Worm (Caenorhabditis elegans): ENCODE measurements around the gene rpn-6.2.
"Not testable (repeated sequence)": the region's sequence is repeated elsewhere in the genome, so short reads cannot be mapped to it uniquely, and the experiment has no call there.

The rpn-6.2 gene

ce11 chrIII:9001491-9001890, 308 bp downstream of the rpn-6.2 start:
- TF ChIP-seq ztf-23 (GFP tag; IDR thresholded peaks at IDR 0.05) (0 out of 2 replicates have a peak, but pooled peaks have one; percentile 6), klf-2 (GFP tag; conservative IDR thresholded peaks at IDR 0.05) (no peak)

- TF ChIP-seq flt-1 (GFP tag; IDR thresholded peaks at IDR 0.05) (no peak), med-1 (GFP tag; optimal IDR thresholded peaks at IDR 0.05; ENCODE audit: insufficient read depth) (no peak), ztf-23 (GFP tag; IDR thresholded peaks at IDR 0.05) (no peak), T22C8.4 (GFP tag; IDR thresholded peaks at IDR 0.05) (no peak), tab-1 (GFP tag; IDR thresholded peaks at IDR 0.05) (no peak), ztf-29 (GFP tag; IDR thresholded peaks at IDR 0.05) (no peak), cog-1 (tag; optimal IDR thresholded peaks at IDR 0.05) (no peak), ref-1 (GFP tag; conservative IDR thresholded peaks at IDR 0.05) (no peak), klf-2 (GFP tag; conservative IDR thresholded peaks at IDR 0.05) (no peak)
Measured at ce11 chrIII:8999508-8999907, 2.3 kb downstream of the rpn-6.2 start, which contains the start of gene F59B2.3. F59B2.3 (minus strand) TSS chrIII:8999766.

ce11 chrIII:8998884-8999283, 2.9 kb downstream of the rpn-6.2 start:
- TF ChIP-seq cog-1 (tag; optimal IDR thresholded peaks at IDR 0.05) (no peak), med-1 (GFP tag; optimal IDR thresholded peaks at IDR 0.05; ENCODE audit: insufficient read depth) (no peak), tab-1 (GFP tag; IDR thresholded peaks at IDR 0.05) (no peak), flt-1 (GFP tag; IDR thresholded peaks at IDR 0.05) (no peak), klf-2 (GFP tag; conservative IDR thresholded peaks at IDR 0.05) (no peak), T22C8.4 (GFP tag; IDR thresholded peaks at IDR 0.05) (no peak), ztf-23 (GFP tag; IDR thresholded peaks at IDR 0.05) (no peak)

ce11 chrIII:8997821-8998220, 4.0 kb downstream of the rpn-6.2 start:
- no peak for TF ChIP-seq ref-1 (GFP tag; conservative IDR thresholded peaks at IDR 0.05)
- no peak for TF ChIP-seq cog-1 (tag; optimal IDR thresholded peaks at IDR 0.05)

ce11 chrIII:8996686-8997085, 5.1 kb downstream of the rpn-6.2 start, which contains the start of gene skat-1:
skat-1 (minus strand) TSS chrIII:8996786.
- TF ChIP-seq flt-1 (GFP tag; IDR thresholded peaks at IDR 0.05) = no peak
- TF ChIP-seq ref-1 (GFP tag; conservative IDR thresholded peaks at IDR 0.05) = no peak
- no peak for TF ChIP-seq cog-1 (tag; optimal IDR thresholded peaks at IDR 0.05)

- not testable (repeated sequence) for TF ChIP-seq ztf-29 (GFP tag; IDR thresholded peaks at IDR 0.05); cog-1 (tag; optimal IDR thresholded peaks at IDR 0.05); ref-1 (GFP tag; conservative IDR thresholded peaks at IDR 0.05)
Measured at ce11 chrIII:8989752-8990151, 12.0 kb downstream of the rpn-6.2 start, which contains the start of gene R08D7.7. R08D7.7 (plus strand) TSS chrIII:8990052.

- 0 out of 2 replicates have a peak, but pooled peaks have one; percentile 34 for TF ChIP-seq flt-1 (GFP tag; IDR thresholded peaks at IDR 0.05)
- no peak for TF ChIP-seq ztf-23 (GFP tag; IDR thresholded peaks at IDR 0.05)
Measured at ce11 chrIII:8988544-8988943, 13.3 kb downstream of the rpn-6.2 start.

ce11 chrIII:8988061-8988460, 13.7 kb downstream of the rpn-6.2 start:
- TF ChIP-seq cog-1 (tag; optimal IDR thresholded peaks at IDR 0.05) (no peak), tab-1 (GFP tag; IDR thresholded peaks at IDR 0.05) (no peak), klf-2 (GFP tag; conservative IDR thresholded peaks at IDR 0.05) (no peak), flt-1 (GFP tag; IDR thresholded peaks at IDR 0.05) (no peak)

ce11 chrIII:8986872-8987271, 14.9 kb downstream of the rpn-6.2 start:
- TF ChIP-seq med-1 (GFP tag; optimal IDR thresholded peaks at IDR 0.05; ENCODE audit: insufficient read depth) (no peak), klf-2 (GFP tag; conservative IDR thresholded peaks at IDR 0.05) (no peak), flt-1 (GFP tag; IDR thresholded peaks at IDR 0.05) (no peak), ztf-23 (GFP tag; IDR thresholded peaks at IDR 0.05) (no peak), cog-1 (tag; optimal IDR thresholded peaks at IDR 0.05) (no peak), T22C8.4 (GFP tag; IDR thresholded peaks at IDR 0.05) (no peak), ztf-29 (GFP tag; IDR thresholded peaks at IDR 0.05) (no peak), ref-1 (GFP tag; conservative IDR thresholded peaks at IDR 0.05) (no peak), tab-1 (GFP tag; IDR thresholded peaks at IDR 0.05) (no peak)

ce11 chrIII:8985965-8986364, 15.8 kb downstream of the rpn-6.2 start:
- TF ChIP-seq tab-1 (GFP tag; IDR thresholded peaks at IDR 0.05) = no peak
- TF ChIP-seq cog-1 (tag; optimal IDR thresholded peaks at IDR 0.05) = no peak
- no peak for TF ChIP-seq flt-1 (GFP tag; IDR thresholded peaks at IDR 0.05)
- TF ChIP-seq klf-2 (GFP tag; conservative IDR thresholded peaks at IDR 0.05) = no peak
- TF ChIP-seq ztf-29 (GFP tag; IDR thresholded peaks at IDR 0.05) = no peak

- TF ChIP-seq tab-1 (GFP tag; IDR thresholded peaks at IDR 0.05) (no peak), klf-2 (GFP tag; conservative IDR thresholded peaks at IDR 0.05) (no peak), flt-1 (GFP tag; IDR thresholded peaks at IDR 0.05) (no peak), med-1 (GFP tag; optimal IDR thresholded peaks at IDR 0.05; ENCODE audit: insufficient read depth) (no peak)
Measured at ce11 chrIII:8985461-8985860, 16.3 kb downstream of the rpn-6.2 start.

- TF ChIP-seq klf-2 (GFP tag; conservative IDR thresholded peaks at IDR 0.05) (no peak), med-1 (GFP tag; optimal IDR thresholded peaks at IDR 0.05; ENCODE audit: insufficient read depth) (no peak), flt-1 (GFP tag; IDR thresholded peaks at IDR 0.05) (no peak), tab-1 (GFP tag; IDR thresholded peaks at IDR 0.05) (no peak), T22C8.4 (GFP tag; IDR thresholded peaks at IDR 0.05) (no peak), cog-1 (tag; optimal IDR thresholded peaks at IDR 0.05) (no peak), ztf-29 (GFP tag; IDR thresholded peaks at IDR 0.05) (no peak), ztf-23 (GFP tag; IDR thresholded peaks at IDR 0.05) (no peak), ref-1 (GFP tag; conservative IDR thresholded peaks at IDR 0.05) (no peak)
Measured at ce11 chrIII:8984960-8985359, 16.8 kb downstream of the rpn-6.2 start.
